Fruit fly (Drosophila melanogaster) whole organism: Measurements from ENCODE around the gene defl.

Source experiments
- Dll ChIP-seq: fragments of >200 bp; optimal IDR thresholded peaks from 2 replicates; lab custom pipeline; 2017
- EcR ChIP-seq, 2 experiments: fragments of >200 bp; optimal IDR thresholded peaks; 2 replicates each; lab custom pipeline; 2017; ENCODE audit warnings: missing biosample characterization in 2 of 2, missing genetic modification characterization in 2 of 2, missing genetic modification reagents in 2 of 2
- psq ChIP-seq: fragments of >200 bp; optimal IDR thresholded peaks from 2 replicates; lab custom pipeline; 2017

DNA sequence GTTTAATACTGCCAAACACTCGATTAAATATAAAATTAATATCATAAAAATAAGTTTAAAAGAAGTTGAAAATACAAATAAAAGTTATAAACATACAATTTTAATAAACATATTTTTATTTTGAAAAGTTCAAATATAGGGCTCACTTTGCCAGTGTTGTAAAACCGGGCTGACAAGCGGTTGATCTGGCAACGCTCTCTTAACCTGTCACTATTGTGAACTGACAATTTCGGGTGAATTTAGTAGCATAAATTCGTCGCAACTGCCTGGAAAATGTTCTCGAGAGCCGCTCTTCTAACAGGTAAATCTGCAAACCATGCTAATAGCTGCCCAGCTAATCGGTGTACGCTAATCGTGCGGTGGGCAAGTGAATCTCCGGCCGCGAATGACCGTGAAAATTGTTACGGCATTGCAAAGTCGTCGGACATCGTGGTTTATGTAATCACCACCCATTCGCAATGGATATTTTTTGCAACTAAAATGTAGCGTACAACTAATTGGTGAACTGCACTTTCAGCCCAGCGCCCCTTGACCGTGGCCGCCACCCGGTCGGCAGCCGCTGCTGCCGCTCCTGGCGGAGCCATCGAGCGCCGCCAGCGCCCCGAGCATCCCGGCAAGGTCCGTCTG, 6.7 kb downstream of the defl start, which contains the start of gene ATPsynB:
- TF ChIP-seq EcR (GFP tag; optimal IDR thresholded peaks at IDR 0.05; lab: Kevin White, UChicago) (no peak), psq (lab: Kevin White, UChicago) (no peak), Dll (lab: Kevin White, UChicago) (no peak)
